Fruit fly (Drosophila melanogaster) whole organism, embryonic: ENCODE data around the gene CG14568.
A peak's percentile ranks its signal among the peaks of the same experiment; 100 is the strongest.

Experiments
- CG10431 ChIP-seq: fragments of 200-800 bp; sonication (Bioruptor generic); optimal IDR thresholded peaks from 3 replicates; lab custom pipeline; 2018; ENCODE audit warnings: missing biosample characterization, mild to moderate bottlenecking, missing genetic modification characterization
- CG10979 ChIP-seq: fragments of 200-800 bp; sonication (Bioruptor generic); optimal IDR thresholded peaks from 2 replicates; lab custom pipeline; 2018; ENCODE audit warnings: missing biosample characterization, mild to moderate bottlenecking, missing genetic modification characterization, moderate library complexity
- CG11085 ChIP-seq: fragments of 200-800 bp; sonication (Bioruptor generic); IDR thresholded peaks from 2 replicates; pipeline ENCODE4 v1.3.6; 2022; ENCODE audit warnings: missing biosample characterization, missing genetic modification characterization
- CG11560 ChIP-seq: fragments of 200-800 bp; sonication (Bioruptor generic); IDR thresholded peaks from 3 replicates; pipeline ENCODE4 v1.3.6; 2022; ENCODE audit warnings: missing biosample characterization, missing genetic modification characterization
- CG1233 ChIP-seq: fragments of 200-800 bp; sonication (Bioruptor generic); optimal IDR thresholded peaks from 4 replicates; lab custom pipeline; 2018; ENCODE audit warnings: missing biosample characterization, mild to moderate bottlenecking, missing genetic modification characterization
- CG12659 ChIP-seq: fragments of 200-800 bp; sonication (Bioruptor generic); optimal IDR thresholded peaks from 3 replicates; lab custom pipeline; 2017; ENCODE audit warnings: mild to moderate bottlenecking, missing biosample characterization, missing genetic modification reagents, missing genetic modification characterization
- CG12769 ChIP-seq: fragments of 200-800 bp; sonication (Bioruptor generic); optimal IDR thresholded peaks from 2 replicates; lab custom pipeline; 2019; ENCODE audit warnings: missing biosample characterization, mild to moderate bottlenecking, missing genetic modification characterization, moderate library complexity
- CG13287 ChIP-seq: fragments of 200-800 bp; sonication (Bioruptor generic); IDR thresholded peaks from 2 replicates; pipeline ENCODE4 v1.3.6; 2022; ENCODE audit warnings: missing biosample characterization, missing genetic modification characterization; ENCODE audit not compliant: partially characterized antibody
- CG13424 ChIP-seq: fragments of 200-800 bp; sonication (Bioruptor generic); optimal IDR thresholded peaks from 2 replicates; lab custom pipeline; 2019; ENCODE audit warnings: missing biosample characterization, mild to moderate bottlenecking, missing genetic modification characterization, moderate library complexity
- CG14014 ChIP-seq: fragments of 200-800 bp; sonication (Bioruptor generic); IDR thresholded peaks from 2 replicates; pipeline ENCODE4 v1.3.6; 2022; ENCODE audit warnings: missing biosample characterization, missing genetic modification characterization
- CG15269 ChIP-seq: fragments of 200-800 bp; sonication (Bioruptor generic); optimal IDR thresholded peaks from 2 replicates; lab custom pipeline; 2018; ENCODE audit warnings: missing biosample characterization, mild to moderate bottlenecking, missing genetic modification characterization, moderate library complexity
- CG1647 ChIP-seq: fragments of 200-800 bp; sonication (Bioruptor generic); optimal IDR thresholded peaks from 3 replicates; lab custom pipeline; 2016; ENCODE audit warnings: missing biosample characterization, missing genetic modification characterization
- CG16813 ChIP-seq: fragments of 200-800 bp; sonication (Bioruptor generic); IDR thresholded peaks from 3 replicates; pipeline ENCODE4 v1.3.6; 2022; ENCODE audit warnings: missing biosample characterization, missing genetic modification characterization; ENCODE audit not compliant: partially characterized antibody
- CG17568 ChIP-seq: fragments of 200-800 bp; sonication (Bioruptor generic); optimal IDR thresholded peaks from 2 replicates; lab custom pipeline; 2018; ENCODE audit warnings: missing biosample characterization, mild to moderate bottlenecking, missing genetic modification characterization, moderate library complexity
- CG17612 ChIP-seq: fragments of 200-800 bp; sonication (Bioruptor generic); IDR thresholded peaks from 2 replicates; pipeline ENCODE4 v1.3.6; 2022; ENCODE audit warnings: missing biosample characterization, missing genetic modification characterization
- CG17912 ChIP-seq: fragments of 200-800 bp; sonication (Bioruptor generic); optimal IDR thresholded peaks from 2 replicates; lab custom pipeline; 2018; ENCODE audit warnings: missing biosample characterization, mild to moderate bottlenecking, missing genetic modification characterization
- CG18262 ChIP-seq: fragments of 200-800 bp; optimal IDR thresholded peaks from 3 replicates; lab custom pipeline; 2019; ENCODE audit warnings: missing biosample characterization, mild to moderate bottlenecking, missing genetic modification characterization, moderate library complexity
- CG3847 ChIP-seq: fragments of 200-800 bp; sonication (Bioruptor generic); IDR thresholded peaks from 2 replicates; pipeline ENCODE4 v1.3.6; 2022; ENCODE audit warnings: missing biosample characterization, missing genetic modification characterization
- CG5245 ChIP-seq: fragments of 200-800 bp; sonication (Bioruptor generic); optimal IDR thresholded peaks from 3 replicates; lab custom pipeline; 2016; ENCODE audit warnings: missing biosample characterization, missing genetic modification characterization
- CG6654 ChIP-seq: fragments of 200-800 bp; sonication (Bioruptor generic); optimal IDR thresholded peaks from 2 replicates; lab custom pipeline; 2017; ENCODE audit warnings: missing biosample characterization, mild to moderate bottlenecking, missing genetic modification characterization
- CG6689 ChIP-seq: fragments of 200-800 bp; sonication (Bioruptor generic); IDR thresholded peaks from 2 replicates; pipeline ENCODE4 v1.3.6; 2022; ENCODE audit warnings: missing biosample characterization, missing genetic modification characterization
- CG6791 ChIP-seq: fragments of 200-800 bp; sonication (Bioruptor generic); IDR thresholded peaks from 3 replicates; pipeline ENCODE4 v1.3.6; 2022; ENCODE audit warnings: missing biosample characterization, missing genetic modification characterization; ENCODE audit not compliant: partially characterized antibody
- CG7928 ChIP-seq: fragments of 200-800 bp; sonication (Bioruptor generic); optimal IDR thresholded peaks from 2 replicates; lab custom pipeline; 2017; ENCODE audit warnings: missing biosample characterization, mild to moderate bottlenecking, missing genetic modification characterization
- CG9215 ChIP-seq: fragments of 200-800 bp; sonication (Bioruptor generic); IDR thresholded peaks from 2 replicates; pipeline ENCODE4 v1.3.6; 2022; ENCODE audit warnings: missing biosample characterization, missing genetic modification characterization
- CG9876 ChIP-seq: fragments of 200-800 bp; sonication (Bioruptor generic); optimal IDR thresholded peaks from 2 replicates; lab custom pipeline; 2016; ENCODE audit warnings: missing biosample characterization, missing genetic modification characterization
- D19B ChIP-seq: fragments of 200-800 bp; sonication (Bioruptor generic); optimal IDR thresholded peaks from 2 replicates; lab custom pipeline; 2017; ENCODE audit warnings: missing biosample characterization, mild to moderate bottlenecking, missing genetic modification characterization
- Dbx ChIP-seq: fragments of 200-800 bp; sonication (Bioruptor generic); IDR thresholded peaks from 3 replicates; pipeline ENCODE4 v1.3.6; 2022; ENCODE audit warnings: missing biosample characterization, missing genetic modification characterization
- Drgx ChIP-seq: fragments of 200-800 bp; sonication (Bioruptor generic); IDR thresholded peaks from 2 replicates; pipeline ENCODE4 v1.3.6; 2022; ENCODE audit warnings: missing biosample characterization, missing genetic modification characterization
- H2.0 ChIP-seq: fragments of 200-800 bp; sonication (Bioruptor generic); IDR thresholded peaks from 2 replicates; pipeline ENCODE4 v1.3.6; 2022; ENCODE audit warnings: missing biosample characterization, missing genetic modification characterization
- Jarid2 ChIP-seq: fragments of 200-800 bp; sonication (Bioruptor generic); optimal IDR thresholded peaks from 3 replicates; lab custom pipeline; 2017; ENCODE audit warnings: mild to moderate bottlenecking, missing biosample characterization, missing genetic modification reagents, missing genetic modification characterization
- Lhr ChIP-seq: fragments of 200-800 bp; sonication (Bioruptor generic); optimal IDR thresholded peaks from 3 replicates; lab custom pipeline; 2017; ENCODE audit warnings: mild to moderate bottlenecking, missing biosample characterization, missing genetic modification reagents, missing genetic modification characterization
- Max ChIP-seq: fragments of 200-800 bp; sonication (Bioruptor generic); optimal IDR thresholded peaks from 2 replicates; lab custom pipeline; 2016; ENCODE audit warnings: missing biosample characterization, mild to moderate bottlenecking, missing genetic modification characterization
- Mrtf ChIP-seq: fragments of 200-800 bp; sonication (Bioruptor generic); IDR thresholded peaks from 3 replicates; pipeline ENCODE4 v1.3.6; 2022; ENCODE audit warnings: missing biosample characterization, missing genetic modification characterization
- Side ChIP-seq: fragments of 200-800 bp; sonication (Bioruptor generic); optimal IDR thresholded peaks from 2 replicates; lab custom pipeline; 2016; ENCODE audit warnings: missing biosample characterization, missing genetic modification characterization
- Sox102F ChIP-seq: fragments of 200-800 bp; sonication (Bioruptor generic); optimal IDR thresholded peaks from 2 replicates; lab custom pipeline; 2018; ENCODE audit warnings: missing biosample characterization, mild to moderate bottlenecking, missing genetic modification characterization, moderate library complexity
- Tbp ChIP-seq: fragments of >200 bp; optimal IDR thresholded peaks from 2 replicates; lab custom pipeline; 2018; ENCODE audit warnings: missing biosample characterization, missing genetic modification characterization
- ap ChIP-seq: fragments of 200-800 bp; sonication (Bioruptor generic); IDR thresholded peaks from 2 replicates; pipeline ENCODE4 v1.3.6; 2022; ENCODE audit warnings: missing biosample characterization, missing genetic modification characterization
- az2 ChIP-seq: fragments of 200-800 bp; sonication (Bioruptor generic); optimal IDR thresholded peaks from 3 replicates; lab custom pipeline; 2016; ENCODE audit warnings: missing biosample characterization, missing genetic modification characterization
- bowl ChIP-seq: fragments of 200-800 bp; sonication (Bioruptor generic); IDR thresholded peaks from 2 replicates; pipeline ENCODE4 v1.3.6; 2022; ENCODE audit warnings: missing biosample characterization, missing genetic modification characterization
- chinmo ChIP-seq: fragments of 200-800 bp; sonication (Bioruptor generic); IDR thresholded peaks from 4 replicates; pipeline ENCODE4 v1.3.6; 2022; ENCODE audit warnings: missing biosample characterization, missing genetic modification characterization; ENCODE audit not compliant: partially characterized antibody
- ci ChIP-seq: fragments of 200-800 bp; sonication (Bioruptor generic); IDR thresholded peaks from 3 replicates; pipeline ENCODE4 v1.3.6; 2022; ENCODE audit warnings: missing biosample characterization, missing genetic modification characterization
- eyg ChIP-seq: fragments of 200-800 bp; sonication (Bioruptor generic); optimal IDR thresholded peaks from 3 replicates; lab custom pipeline; 2016; ENCODE audit warnings: missing biosample characterization, missing genetic modification characterization
- gro ChIP-seq: fragments of 200-800 bp; sonication (Bioruptor generic); optimal IDR thresholded peaks from 2 replicates; lab custom pipeline; 2016; ENCODE audit warnings: missing biosample characterization, missing genetic modification characterization
- her ChIP-seq: fragments of 200-800 bp; sonication (Bioruptor generic); optimal IDR thresholded peaks from 2 replicates; lab custom pipeline; 2016; ENCODE audit warnings: missing biosample characterization, missing genetic modification characterization
- pho ChIP-seq: fragments of 200-800 bp; sonication (Bioruptor generic); optimal IDR thresholded peaks from 2 replicates; lab custom pipeline; 2016; ENCODE audit warnings: missing biosample characterization, missing genetic modification characterization
- stc ChIP-seq: fragments of 200-800 bp; sonication (Bioruptor generic); IDR thresholded peaks from 2 replicates; pipeline ENCODE4 v1.3.6; 2022; ENCODE audit warnings: missing biosample characterization, missing genetic modification characterization
- stwl ChIP-seq: fragments of 200-800 bp; sonication (Bioruptor generic); optimal IDR thresholded peaks from 3 replicates; lab custom pipeline; 2018; ENCODE audit warnings: missing biosample characterization, mild to moderate bottlenecking, missing genetic modification characterization, moderate library complexity
- tx ChIP-seq: fragments of 200-800 bp; sonication (Bioruptor generic); optimal IDR thresholded peaks from 2 replicates; lab custom pipeline; 2016; ENCODE audit warnings: missing biosample characterization, missing genetic modification characterization
- zen ChIP-seq: fragments of 200-800 bp; sonication (Bioruptor generic); optimal IDR thresholded peaks from 3 replicates; lab custom pipeline; 2018; ENCODE audit warnings: missing biosample characterization, mild to moderate bottlenecking, missing genetic modification characterization, moderate library complexity
- zf30C ChIP-seq: fragments of 200-800 bp; sonication (Bioruptor generic); optimal IDR thresholded peaks from 3 replicates; lab custom pipeline; 2018; ENCODE audit warnings: missing biosample characterization, mild to moderate bottlenecking, missing genetic modification characterization

The CG14568 gene

DNA sequence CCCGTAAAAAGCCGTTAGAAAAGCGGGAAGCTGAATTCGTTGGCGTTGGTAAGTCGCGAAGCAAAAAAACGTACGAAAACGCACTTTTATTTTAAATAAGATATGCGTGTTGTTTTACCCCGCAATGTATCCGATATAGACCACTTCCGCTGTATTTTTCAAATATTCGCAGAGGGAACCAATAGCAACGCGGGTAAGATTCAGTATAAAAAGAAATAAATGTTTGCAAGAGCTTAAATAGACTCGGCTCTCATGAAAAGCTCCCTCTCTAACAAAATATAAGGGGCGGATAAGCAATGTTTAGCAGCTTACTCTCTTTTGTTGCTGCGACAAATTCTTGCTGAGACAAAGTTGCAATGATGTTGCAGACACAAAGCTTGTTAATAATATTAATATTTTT lies 37.0 kb upstream of the CG14568 start, which contains the start of gene Syn1 (continued):
- TF ChIP-seq ap (GFP tag; lab: Robert Waterston, UW) (no peak), eyg (GFP tag; lab: Kevin White, UChicago) (no peak), CG9876 (no peak), CG12659 (GFP tag; lab: Kevin White, UChicago) (no peak), stc (no peak), CG17568 (GFP tag; lab: Kevin White, UChicago) (no peak), CG11085 (GFP tag; lab: Robert Waterston, UW) (no peak), CG6791 (no peak), Lhr (GFP tag; lab: Kevin White, UChicago) (no peak), H2.0 (GFP tag; lab: Robert Waterston, UW) (no peak), ci (GFP tag; lab: Robert Waterston, UW) (0 out of 3 replicates have a peak, but pooled peaks have one; percentile 7), CG13424 (tag; lab: Kevin White, UChicago) (no peak), CG16813 (GFP tag; lab: Robert Waterston, UW) (no peak), Mrtf (no peak), CG6654 (GFP tag; lab: Kevin White, UChicago) (no peak), zen (tag; lab: Kevin White, UChicago) (no peak), CG14014 (GFP tag; lab: Robert Waterston, UW) (no peak), Drgx (GFP tag; lab: Robert Waterston, UW) (0 out of 2 replicates have a peak, but pooled peaks have one; percentile 8), CG6689 (GFP tag; lab: Robert Waterston, UW) (no peak), gro (GFP tag; lab: Kevin White, UChicago) (peak; percentile 7), CG17612 (GFP tag; lab: Robert Waterston, UW) (no peak), pho (GFP tag; lab: Kevin White, UChicago) (no peak), Jarid2 (GFP tag; lab: Kevin White, UChicago) (peak; percentile 67), CG3847 (GFP tag; lab: Robert Waterston, UW) (no peak), CG12769 (no peak), D19B (no peak), her (no peak), Sox102F (GFP tag; lab: Kevin White, UChicago) (no peak), chinmo (peak; percentile 73; the same call in 1 of the 4 replicates), CG10431 (GFP tag; lab: Kevin White, UChicago) (no peak), CG5245 (GFP tag; lab: Kevin White, UChicago) (no peak), stwl (tag; lab: Kevin White, UChicago) (no peak), CG18262 (tag; lab: Kevin White, UChicago) (no peak), CG15269 (tag; lab: Kevin White, UChicago) (no peak), Dbx (no peak; the same call in 2 of the 3 replicates), CG7928 (GFP tag; lab: Kevin White, UChicago) (peak; percentile 9), bowl (GFP tag; lab: Robert Waterston, UW) (no peak), Side (no peak), CG10979 (tag; lab: Kevin White, UChicago) (no peak), CG11560 (tag; lab: Robert Waterston, UW) (no peak), tx (GFP tag; lab: Kevin White, UChicago) (no peak), CG9215 (GFP tag; lab: Robert Waterston, UW) (no peak), Max (no peak), CG13287 (GFP tag; lab: Robert Waterston, UW) (0 out of 2 replicates have a peak, but pooled peaks have one; percentile 25), Tbp (GFP tag; lab: Kevin White, UChicago) (no peak), az2 (GFP tag; lab: Kevin White, UChicago) (no peak), CG17912 (no peak), CG1233 (GFP tag; lab: Kevin White, UChicago) (no peak), zf30C (no peak), CG1647 (GFP tag; lab: Kevin White, UChicago) (no peak)
